Fruit fly (Drosophila melanogaster) whole organism, embryonic: ENCODE data around the gene nuf.

Experiments
- B-H2 ChIP-seq: fragments of 200-800 bp; sonication (Bioruptor generic); optimal IDR thresholded peaks from 2 replicates; lab custom pipeline; 2018; ENCODE audit warnings: missing biosample characterization, mild to moderate bottlenecking, missing genetic modification characterization
- CG11085 ChIP-seq: fragments of 200-800 bp; sonication (Bioruptor generic); IDR thresholded peaks from 2 replicates; pipeline ENCODE4 v1.3.6; 2022; ENCODE audit warnings: missing biosample characterization, missing genetic modification characterization
- CG30020 ChIP-seq: fragments of 200-800 bp; optimal IDR thresholded peaks from 2 replicates; lab custom pipeline; 2019; ENCODE audit warnings: missing biosample characterization, mild to moderate bottlenecking, missing genetic modification characterization, moderate library complexity
- CG33557 ChIP-seq: fragments of 200-800 bp; sonication (Bioruptor generic); optimal IDR thresholded peaks from 2 replicates; lab custom pipeline; 2019; ENCODE audit warnings: missing biosample characterization, mild to moderate bottlenecking, missing genetic modification characterization, moderate library complexity
- CG6791 ChIP-seq: fragments of 200-800 bp; sonication (Bioruptor generic); IDR thresholded peaks from 3 replicates; pipeline ENCODE4 v1.3.6; 2022; ENCODE audit warnings: missing biosample characterization, missing genetic modification characterization; ENCODE audit not compliant: partially characterized antibody
- Med ChIP-seq: fragments of 200-800 bp; sonication (Bioruptor generic); peaks from one replicate; lab custom pipeline; 2016; ENCODE audit warnings: missing biosample characterization, missing genetic modification characterization, mild to moderate bottlenecking, inconsistent platforms, moderate library complexity
- h ChIP-seq: fragments of >200 bp; optimal IDR thresholded peaks from 2 replicates; lab custom pipeline; 2017
- pros ChIP-seq: fragments of 200-800 bp; sonication (Bioruptor generic); optimal IDR thresholded peaks from 3 replicates; lab custom pipeline; 2019; ENCODE audit warnings: missing biosample characterization, mild to moderate bottlenecking, missing genetic modification characterization, moderate library complexity

DNA sequence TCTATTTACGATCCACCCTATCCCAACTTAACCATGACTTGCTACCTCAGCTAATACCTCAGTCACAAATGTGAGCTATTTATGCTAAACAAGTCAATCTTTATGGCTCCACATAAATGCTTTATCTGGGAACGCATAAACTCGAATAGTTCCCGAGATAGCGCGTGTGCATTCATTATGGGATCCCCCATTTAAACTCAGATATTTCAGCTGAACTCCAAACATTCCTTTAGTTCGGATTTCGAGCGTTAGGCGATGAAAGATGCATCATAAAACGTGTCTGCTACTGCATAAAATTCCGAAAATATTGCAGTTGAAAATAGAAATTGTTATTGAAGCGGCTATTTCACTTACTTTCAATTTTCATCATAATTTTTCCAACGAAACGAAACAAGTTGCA lies 32.8 kb downstream of the nuf start:
- no peak for TF ChIP-seq CG6791
- TF ChIP-seq B-H2 (GFP tag; lab: Kevin White, UChicago): no peak
- no peak for TF ChIP-seq CG33557
- no peak for TF ChIP-seq h
- TF ChIP-seq Med: peak; percentile 8
- no peak for TF ChIP-seq CG11085 (GFP tag; lab: Robert Waterston, UW)
- TF ChIP-seq CG30020: no peak
- no peak for TF ChIP-seq pros (GFP tag; lab: Kevin White, UChicago)
